Worm (Caenorhabditis elegans) whole organism, mixed stage, embryonic: ENCODE results near the gene sulp-3.

Experiments used
- mab-5 ChIP-seq: fragments of 150-350 bp; optimal IDR thresholded peaks from 2 replicates; lab custom pipeline; 2014; ENCODE audit warnings: missing biosample characterization, missing genetic modification characterization
- mls-2 ChIP-seq: sonication (generic microtip); optimal IDR thresholded peaks from 2 replicates; lab custom pipeline; 2016; ENCODE audit warnings: mild to moderate bottlenecking, missing genetic modification characterization, moderate library complexity, missing compliant biosample characterization
- nhr-76 ChIP-seq: sonication (generic microtip); optimal IDR thresholded peaks from 2 replicates; lab custom pipeline; 2017; ENCODE audit warnings: missing biosample characterization, missing genetic modification characterization
- pha-4 ChIP-seq: fragments of 150-350 bp; optimal IDR thresholded peaks from 2 replicates; lab custom pipeline; 2018; ENCODE audit warnings: missing biosample characterization, missing genetic modification reagents, missing genetic modification characterization
- sem-2 ChIP-seq: fragments of 200-800 bp; sonication (Bioruptor generic); optimal IDR thresholded peaks from 2 replicates; lab custom pipeline; 2018; ENCODE audit warnings: mild to moderate bottlenecking, missing genetic modification characterization, missing compliant biosample characterization

DNA sequence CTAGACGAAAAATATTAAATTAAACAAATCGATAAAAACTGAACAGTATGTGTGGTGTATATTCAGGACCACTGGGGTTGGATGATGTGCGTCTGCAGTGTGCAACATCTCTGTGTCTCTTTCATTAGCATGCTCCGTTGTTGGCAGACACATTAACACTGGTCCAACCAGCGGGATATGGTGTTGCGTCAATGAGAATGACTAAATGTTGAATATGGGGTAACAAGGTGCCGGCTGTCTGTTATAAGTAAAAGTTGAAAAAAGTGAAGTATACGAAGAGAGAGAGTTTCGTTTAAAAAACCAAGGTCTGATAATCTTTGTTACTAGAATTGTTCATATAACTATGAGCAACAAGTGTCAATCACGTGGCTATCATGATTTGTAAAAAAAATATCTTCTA is 8.7 kb upstream of the sulp-3 start, which contains the start of gene ced-8:
- TF ChIP-seq nhr-76 (tag; lab: Kevin White, UChicago) (no peak), mab-5 (no peak), sem-2 (GFP tag; lab: Kevin White, UChicago) (no peak), pha-4 (tag; lab: Kevin White, UChicago) (no peak), mls-2 (tag; lab: Kevin White, UChicago) (no peak)
